Fruit fly (Drosophila melanogaster) whole organism, embryonic: ENCODE measurements around the gene CG43251.
A peak's percentile ranks its signal among the peaks of the same experiment; 100 is the strongest.

Experiments used
- Aef1 ChIP-seq: fragments of 200-800 bp; sonication (Bioruptor generic); IDR thresholded peaks from 3 replicates; pipeline ENCODE4 v1.3.6; 2022; ENCODE audit warnings: missing biosample characterization, missing genetic modification characterization
- CG10274 ChIP-seq: fragments of 200-800 bp; sonication (Bioruptor generic); optimal IDR thresholded peaks from 3 replicates; lab custom pipeline; 2017; ENCODE audit warnings: missing biosample characterization, mild to moderate bottlenecking, missing genetic modification characterization
- CG11247 ChIP-seq: fragments of 200-800 bp; sonication (Bioruptor generic); IDR thresholded peaks from 2 replicates; pipeline ENCODE4 v1.3.6; 2022; ENCODE audit warnings: missing biosample characterization, missing genetic modification characterization
- CG12104 ChIP-seq: fragments of 200-800 bp; sonication (Bioruptor generic); optimal IDR thresholded peaks from 3 replicates; lab custom pipeline; 2016; ENCODE audit warnings: missing biosample characterization, missing genetic modification characterization
- CG13123 ChIP-seq: fragments of 200-800 bp; sonication (Bioruptor generic); optimal IDR thresholded peaks from 2 replicates; lab custom pipeline; 2016; ENCODE audit warnings: missing biosample characterization, missing genetic modification characterization
- CG13424 ChIP-seq: fragments of 200-800 bp; sonication (Bioruptor generic); optimal IDR thresholded peaks from 2 replicates; lab custom pipeline; 2019; ENCODE audit warnings: missing biosample characterization, mild to moderate bottlenecking, missing genetic modification characterization, moderate library complexity
- CG14441 ChIP-seq: fragments of 200-800 bp; sonication (Bioruptor generic); IDR thresholded peaks from 2 replicates; pipeline ENCODE4 v1.3.6; 2022; ENCODE audit warnings: missing biosample characterization, missing genetic modification characterization
- CG17802 ChIP-seq: fragments of 200-800 bp; sonication (Bioruptor generic); optimal IDR thresholded peaks from 2 replicates; lab custom pipeline; 2018; ENCODE audit warnings: missing biosample characterization, mild to moderate bottlenecking, missing genetic modification characterization, moderate library complexity
- CG18262 ChIP-seq: fragments of 200-800 bp; optimal IDR thresholded peaks from 3 replicates; lab custom pipeline; 2019; ENCODE audit warnings: missing biosample characterization, mild to moderate bottlenecking, missing genetic modification characterization, moderate library complexity
- CG2875 ChIP-seq: fragments of 200-800 bp; sonication (Bioruptor generic); optimal IDR thresholded peaks from 2 replicates; lab custom pipeline; 2017; ENCODE audit warnings: missing biosample characterization, mild to moderate bottlenecking, missing genetic modification characterization, missing genetic modification reagents
- CG30020 ChIP-seq: fragments of 200-800 bp; optimal IDR thresholded peaks from 2 replicates; lab custom pipeline; 2019; ENCODE audit warnings: missing biosample characterization, mild to moderate bottlenecking, missing genetic modification characterization, moderate library complexity
- CG3281 ChIP-seq: fragments of 200-800 bp; sonication (Bioruptor generic); optimal IDR thresholded peaks from 3 replicates; lab custom pipeline; 2017; ENCODE audit warnings: missing biosample characterization, mild to moderate bottlenecking, missing genetic modification characterization
- CG3407 ChIP-seq: fragments of 200-800 bp; sonication (Bioruptor generic); optimal IDR thresholded peaks from 2 replicates; lab custom pipeline; 2018; ENCODE audit warnings: missing biosample characterization, mild to moderate bottlenecking, missing genetic modification characterization
- CG7963 ChIP-seq: fragments of 200-800 bp; sonication (Bioruptor generic); IDR thresholded peaks from 3 replicates; pipeline ENCODE4 v1.3.6; 2022; ENCODE audit warnings: missing biosample characterization, missing genetic modification characterization; ENCODE audit not compliant: partially characterized antibody
- CG8281 ChIP-seq: fragments of 200-800 bp; sonication (Bioruptor generic); optimal IDR thresholded peaks from 2 replicates; lab custom pipeline; 2018; ENCODE audit warnings: missing biosample characterization, mild to moderate bottlenecking, missing genetic modification characterization, moderate library complexity
- CG8924 ChIP-seq: fragments of 200-800 bp; optimal IDR thresholded peaks from 3 replicates; lab custom pipeline; 2019; ENCODE audit warnings: missing biosample characterization, mild to moderate bottlenecking, missing genetic modification characterization, moderate library complexity
- CG9797 ChIP-seq: fragments of 200-800 bp; sonication (Bioruptor generic); optimal IDR thresholded peaks from 3 replicates; lab custom pipeline; 2018; ENCODE audit warnings: missing biosample characterization, mild to moderate bottlenecking, missing genetic modification characterization
- Chrac-16 ChIP-seq: fragments of 200-800 bp; sonication (Bioruptor generic); optimal IDR thresholded peaks from 3 replicates; lab custom pipeline; 2016; ENCODE audit warnings: missing biosample characterization, missing genetic modification characterization
- E2f2 ChIP-seq: fragments of 200-800 bp; sonication (Bioruptor generic); IDR thresholded peaks from 2 replicates; pipeline ENCODE4 v1.3.6; 2022; ENCODE audit warnings: missing biosample characterization, missing genetic modification characterization
- Elba2 ChIP-seq: fragments of 200-800 bp; sonication (Bioruptor generic); optimal IDR thresholded peaks from 3 replicates; lab custom pipeline; 2016; ENCODE audit warnings: missing biosample characterization, missing genetic modification characterization
- Ets65A ChIP-seq: fragments of 200-800 bp; sonication (Bioruptor generic); peaks from one replicate; lab custom pipeline; 2016; ENCODE audit warnings: missing biosample characterization, missing genetic modification characterization
- HLH4C ChIP-seq: fragments of 200-800 bp; sonication (Bioruptor generic); IDR thresholded peaks from 3 replicates; pipeline ENCODE4 v1.3.6; 2022; ENCODE audit warnings: missing biosample characterization, missing genetic modification characterization; ENCODE audit not compliant: partially characterized antibody
- MBD-R2 ChIP-seq: fragments of 200-800 bp; sonication (Bioruptor generic); IDR thresholded peaks from 2 replicates; pipeline ENCODE4 v1.3.6; 2022; ENCODE audit warnings: missing biosample characterization, missing genetic modification characterization
- Max ChIP-seq: fragments of 200-800 bp; sonication (Bioruptor generic); optimal IDR thresholded peaks from 2 replicates; lab custom pipeline; 2016; ENCODE audit warnings: missing biosample characterization, mild to moderate bottlenecking, missing genetic modification characterization
- Med ChIP-seq: fragments of 200-800 bp; sonication (Bioruptor generic); peaks from one replicate; lab custom pipeline; 2016; ENCODE audit warnings: missing biosample characterization, missing genetic modification characterization, mild to moderate bottlenecking, inconsistent platforms, moderate library complexity
- Meics ChIP-seq: fragments of 200-800 bp; sonication (Bioruptor generic); optimal IDR thresholded peaks from 2 replicates; lab custom pipeline; 2017; ENCODE audit warnings: missing biosample characterization, mild to moderate bottlenecking, missing genetic modification characterization
- NfI ChIP-seq: fragments of 200-800 bp; sonication (Bioruptor generic); optimal IDR thresholded peaks from 3 replicates; lab custom pipeline; 2018; ENCODE audit warnings: missing biosample characterization, mild to moderate bottlenecking, missing genetic modification characterization, moderate library complexity
- Opbp ChIP-seq: fragments of 200-800 bp; sonication (Bioruptor generic); IDR thresholded peaks from 3 replicates; pipeline ENCODE4 v1.3.6; 2022; ENCODE audit warnings: missing biosample characterization, missing genetic modification characterization; ENCODE audit not compliant: partially characterized antibody
- Optix ChIP-seq: fragments of 200-800 bp; sonication (Bioruptor generic); IDR thresholded peaks from 3 replicates; pipeline ENCODE4 v1.3.6; 2022; ENCODE audit warnings: missing biosample characterization, missing genetic modification characterization
- Rx ChIP-seq: fragments of 200-800 bp; sonication (Bioruptor generic); IDR thresholded peaks from 2 replicates; pipeline ENCODE4 v1.3.6; 2022; ENCODE audit warnings: missing biosample characterization, missing genetic modification characterization
- Scr ChIP-seq: fragments of 200-800 bp; sonication (Bioruptor generic); IDR thresholded peaks from 2 replicates; pipeline ENCODE4 v1.3.6; 2022; ENCODE audit warnings: missing biosample characterization, missing genetic modification characterization; ENCODE audit not compliant: partially characterized antibody
- Sox102F ChIP-seq: fragments of 200-800 bp; sonication (Bioruptor generic); optimal IDR thresholded peaks from 2 replicates; lab custom pipeline; 2018; ENCODE audit warnings: missing biosample characterization, mild to moderate bottlenecking, missing genetic modification characterization, moderate library complexity
- Xrp1 ChIP-seq: fragments of 200-800 bp; sonication (Bioruptor generic); IDR thresholded peaks from 2 replicates; pipeline ENCODE4 v1.3.6; 2022; ENCODE audit warnings: missing biosample characterization, missing genetic modification characterization
- bab2 ChIP-seq: fragments of 200-800 bp; sonication (Bioruptor generic); optimal IDR thresholded peaks from 2 replicates; lab custom pipeline; 2016; ENCODE audit warnings: missing biosample characterization, missing genetic modification characterization
- bowl ChIP-seq: fragments of 200-800 bp; sonication (Bioruptor generic); IDR thresholded peaks from 2 replicates; pipeline ENCODE4 v1.3.6; 2022; ENCODE audit warnings: missing biosample characterization, missing genetic modification characterization
- en ChIP-seq: fragments of 200-800 bp; sonication (Bioruptor generic); optimal IDR thresholded peaks from 2 replicates; lab custom pipeline; 2016; ENCODE audit warnings: missing biosample characterization, missing genetic modification characterization
- ftz-f1 ChIP-seq: fragments of 200-800 bp; sonication (Bioruptor generic); optimal IDR thresholded peaks from 2 replicates; lab custom pipeline; 2016; ENCODE audit warnings: missing biosample characterization, missing genetic modification characterization
- hth ChIP-seq: fragments of >200 bp; optimal IDR thresholded peaks from 2 replicates; lab custom pipeline; 2017; ENCODE audit warnings: inconsistent platforms
- insv ChIP-seq, 2 experiments: fragments of 200-800 bp; sonication (Bioruptor generic); optimal IDR thresholded peaks; 3 replicates each; lab custom pipeline; 2016 to 2018; ENCODE audit warnings: missing biosample characterization in 2 of 2, missing genetic modification characterization in 2 of 2
- inv ChIP-seq: fragments of 200-800 bp; sonication (Bioruptor generic); IDR thresholded peaks from 2 replicates; pipeline ENCODE4 v1.3.6; 2022; ENCODE audit warnings: missing biosample characterization, missing genetic modification characterization; ENCODE audit not compliant: partially characterized antibody
- jumu ChIP-seq: fragments of 200-800 bp; sonication (Bioruptor generic); optimal IDR thresholded peaks from 3 replicates; lab custom pipeline; 2016; ENCODE audit warnings: missing biosample characterization, missing genetic modification characterization
- lola ChIP-seq, 3 experiments: fragments of >200 bp in 2 of 3; fragments of 200-800 bp in 1 of 3; sonication (Bioruptor generic) in 1 of 3; optimal IDR thresholded peaks; 2 replicates each; lab custom pipeline; 2017 to 2019; ENCODE audit warnings: missing biosample characterization in 3 of 3, missing genetic modification characterization in 3 of 3, mild to moderate bottlenecking in 1 of 3, moderate library complexity in 1 of 3
- maf-S ChIP-seq: fragments of 200-800 bp; sonication (Bioruptor generic); optimal IDR thresholded peaks from 2 replicates; lab custom pipeline; 2016; ENCODE audit warnings: missing biosample characterization, missing genetic modification characterization
- phol ChIP-seq: fragments of 200-800 bp; sonication (Bioruptor generic); optimal IDR thresholded peaks from 3 replicates; lab custom pipeline; 2018; ENCODE audit warnings: missing biosample characterization, mild to moderate bottlenecking, missing genetic modification characterization, moderate library complexity
- ranshi ChIP-seq: fragments of 200-800 bp; sonication (Bioruptor generic); IDR thresholded peaks from 2 replicates; pipeline ENCODE4 v1.3.6; 2022; ENCODE audit warnings: missing biosample characterization, missing genetic modification characterization
- salm ChIP-seq: fragments of 200-800 bp; sonication (Bioruptor generic); optimal IDR thresholded peaks from 2 replicates; lab custom pipeline; 2018; ENCODE audit warnings: missing biosample characterization, mild to moderate bottlenecking, missing genetic modification characterization
- sens ChIP-seq: fragments of 200-800 bp; sonication (Bioruptor generic); peaks from one replicate; lab custom pipeline; 2016; ENCODE audit warnings: missing biosample characterization, missing genetic modification characterization
- sim ChIP-seq: fragments of 200-800 bp; sonication (Bioruptor generic); IDR thresholded peaks from 2 replicates; pipeline ENCODE4 v1.3.6; 2022; ENCODE audit warnings: missing biosample characterization, missing genetic modification characterization
- sug ChIP-seq: fragments of 200-800 bp; optimal IDR thresholded peaks from 2 replicates; lab custom pipeline; 2019; ENCODE audit warnings: missing biosample characterization, mild to moderate bottlenecking, missing genetic modification characterization, moderate library complexity
- toy ChIP-seq: fragments of 200-800 bp; sonication (Bioruptor generic); IDR thresholded peaks from 2 replicates; pipeline ENCODE4 v1.3.6; 2022; ENCODE audit warnings: missing biosample characterization, missing genetic modification characterization
- trem ChIP-seq: fragments of 200-800 bp; optimal IDR thresholded peaks from 3 replicates; lab custom pipeline; 2019; ENCODE audit warnings: missing biosample characterization, mild to moderate bottlenecking, missing genetic modification characterization, moderate library complexity
- z ChIP-seq: fragments of 200-800 bp; sonication (Bioruptor generic); IDR thresholded peaks from 3 replicates; pipeline ENCODE4 v1.3.6; 2022; ENCODE audit warnings: missing biosample characterization, missing genetic modification characterization

Gene CG43251

dm6 chr3L:20787835-20788380 lies 29.2 kb downstream of the CG43251 start, which contains the start of gene CG11396 (continued):
- TF ChIP-seq ftz-f1 (no peak), insv (GFP tag; optimal IDR thresholded peaks at IDR 0.05; lab: Kevin White, UChicago) (no peak), E2f2 (GFP tag; lab: Robert Waterston, UW) (peak; percentile 98), CG2875 (GFP tag; lab: Kevin White, UChicago) (no peak), lola (GFP tag; optimal IDR thresholded peaks at IDR 0.05; lab: Kevin White, UChicago) (no peak), CG13424 (tag; lab: Kevin White, UChicago) (no peak), hth (lab: Kevin White, UChicago) (no peak), sim (GFP tag; lab: Robert Waterston, UW) (no peak), en (GFP tag; lab: Kevin White, UChicago) (no peak), CG8924 (tag; lab: Kevin White, UChicago) (no peak), Opbp (GFP tag; lab: Robert Waterston, UW) (peak; percentile 95), phol (peak; percentile 14), sens (GFP tag; lab: Kevin White, UChicago) (peak; percentile 52), CG8281 (no peak), MBD-R2 (peak; percentile 57), CG9797 (peak; percentile 5), CG3281 (GFP tag; lab: Kevin White, UChicago) (no peak), Max (GFP tag; lab: Kevin White, UChicago) (no peak), Med (GFP tag; lab: Kevin White, UChicago) (peak; percentile 81), sug (tag; lab: Kevin White, UChicago) (no peak), Rx (GFP tag; lab: Robert Waterston, UW) (no peak), Sox102F (GFP tag; lab: Kevin White, UChicago) (no peak), CG3407 (no peak), bab2 (GFP tag; lab: Kevin White, UChicago) (no peak), CG7963 (GFP tag; lab: Robert Waterston, UW) (peak; percentile 94), Aef1 (no peak), z (GFP tag; lab: Robert Waterston, UW) (no peak), ranshi (no peak), bowl (no peak), Ets65A (GFP tag; lab: Kevin White, UChicago) (no peak), inv (GFP tag; lab: Robert Waterston, UW) (peak; percentile 90), Optix (GFP tag; lab: Robert Waterston, UW) (no peak), jumu (GFP tag; lab: Kevin White, UChicago) (no peak), CG12104 (GFP tag; lab: Kevin White, UChicago) (no peak), Meics (GFP tag; lab: Kevin White, UChicago) (no peak), NfI (GFP tag; lab: Kevin White, UChicago) (no peak), HLH4C (GFP tag; lab: Robert Waterston, UW) (peak; percentile 88), CG10274 (no peak), trem (tag; lab: Kevin White, UChicago) (peak; percentile 40), Elba2 (GFP tag; lab: Kevin White, UChicago) (no peak), CG14441 (GFP tag; lab: Robert Waterston, UW) (no peak), CG17802 (tag; lab: Kevin White, UChicago) (no peak), CG18262 (tag; lab: Kevin White, UChicago) (no peak), Chrac-16 (GFP tag; lab: Kevin White, UChicago) (no peak), CG30020 (tag; lab: Kevin White, UChicago) (no peak), toy (GFP tag; lab: Robert Waterston, UW) (no peak), CG11247 (no peak), CG13123 (no peak), maf-S (GFP tag; lab: Kevin White, UChicago) (no peak), Xrp1 (GFP tag; lab: Robert Waterston, UW) (no peak), Scr (GFP tag; lab: Robert Waterston, UW) (peak; percentile 95), salm (tag; lab: Kevin White, UChicago) (no peak)
